Worm (Caenorhabditis elegans): ENCODE data around the gene dct-6.
A peak's percentile ranks its signal among the peaks of the same experiment; 100 is the strongest.

The dct-6 gene

DNA sequence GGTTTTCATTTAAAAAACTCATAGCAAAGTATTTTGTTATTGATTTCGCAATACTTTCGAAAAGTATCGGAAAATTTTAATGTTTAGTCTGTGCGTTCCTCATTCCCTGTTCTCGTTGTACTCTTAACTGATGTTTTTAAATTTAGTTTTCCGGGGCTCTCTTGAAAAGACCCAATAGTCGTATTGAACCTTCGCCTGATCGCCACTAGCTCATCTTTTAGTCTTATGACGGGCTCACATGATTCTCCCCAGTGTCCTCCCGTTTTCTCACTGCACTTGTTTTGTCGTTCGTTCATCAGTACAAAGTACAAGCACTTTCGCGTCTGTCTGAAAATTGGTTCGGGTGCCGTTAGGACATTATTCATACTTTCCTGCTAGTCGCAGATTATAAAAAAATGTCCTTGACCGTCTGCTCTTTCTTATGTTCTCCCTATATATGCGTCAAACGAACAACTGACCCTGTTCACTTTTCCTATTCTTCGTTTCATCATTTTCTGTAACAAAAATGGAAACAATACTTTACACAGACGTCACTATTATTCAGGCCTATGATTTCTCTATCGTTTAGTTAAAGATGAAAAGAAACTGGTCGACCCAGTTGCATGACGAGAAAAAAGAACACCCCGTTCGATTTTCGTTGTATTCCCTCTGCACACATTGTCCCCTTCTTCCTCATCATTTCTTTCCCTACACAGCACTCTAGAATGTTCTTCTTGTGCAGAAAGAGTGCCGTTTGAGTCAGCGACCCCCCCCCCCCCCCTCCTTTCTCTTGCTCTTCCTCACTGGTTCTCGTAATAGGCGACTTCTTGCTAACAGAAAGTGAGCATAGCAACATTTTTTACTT is 26.5 kb upstream of the dct-6 start, which contains the start of gene ubq-1:
Gene ubq-1, plus strand, starts transcription at position 802 of the 844 bp plus-strand sequence.
- TF ChIP-seq dao-5 (tag; optimal IDR thresholded peaks at IDR 0.05) (no peak), W03F9.2 (tag; optimal IDR thresholded peaks at IDR 0.05) (no peak), him-1 (tag; optimal IDR thresholded peaks at IDR 0.05) (no peak)

DNA sequence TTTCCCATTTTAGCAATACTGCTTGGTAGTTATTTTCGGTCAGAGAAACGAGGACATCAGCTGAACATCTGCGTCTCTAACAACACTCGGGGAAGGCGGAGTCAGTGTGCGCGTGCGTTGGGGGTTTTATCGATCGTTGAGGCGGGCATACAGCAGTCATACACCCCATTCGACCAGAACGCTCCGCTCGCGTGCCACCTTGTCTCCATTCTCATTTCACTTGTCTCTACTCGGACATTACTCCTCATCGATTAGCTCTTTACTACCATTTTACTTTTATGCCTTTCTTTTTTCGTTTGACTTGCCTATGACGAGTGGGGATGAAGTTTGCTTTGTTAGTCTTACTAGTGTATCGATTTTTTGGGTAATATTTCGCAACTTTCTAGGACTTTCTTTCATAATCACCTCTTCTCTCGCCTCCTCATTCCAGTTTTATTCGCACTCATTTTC is 25.7 kb upstream of the dct-6 start:
- TF ChIP-seq dao-5 (tag; optimal IDR thresholded peaks at IDR 0.05) (no peak), W03F9.2 (tag; optimal IDR thresholded peaks at IDR 0.05) (peak; percentile 59), him-1 (tag; optimal IDR thresholded peaks at IDR 0.05) (peak; percentile 17)

DNA sequence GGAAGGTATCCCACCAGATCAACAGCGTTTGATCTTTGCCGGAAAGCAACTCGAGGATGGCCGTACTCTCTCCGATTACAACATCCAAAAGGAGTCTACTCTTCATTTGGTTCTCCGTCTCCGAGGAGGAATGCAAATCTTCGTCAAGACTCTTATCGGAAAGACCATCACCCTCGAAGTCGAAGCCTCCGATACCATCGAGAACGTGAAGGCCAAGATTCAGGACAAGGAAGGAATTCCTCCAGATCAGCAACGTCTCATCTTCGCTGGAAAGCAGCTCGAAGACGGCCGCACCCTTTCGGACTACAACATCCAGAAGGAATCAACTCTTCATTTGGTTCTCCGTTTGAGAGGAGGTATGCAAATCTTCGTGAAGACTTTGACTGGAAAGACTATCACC is 24.1 kb upstream of the dct-6 start:
- TF ChIP-seq dao-5 (tag; optimal IDR thresholded peaks at IDR 0.05) (no peak), him-1 (tag; optimal IDR thresholded peaks at IDR 0.05) (no peak), W03F9.2 (tag; optimal IDR thresholded peaks at IDR 0.05) (no peak)

DNA sequence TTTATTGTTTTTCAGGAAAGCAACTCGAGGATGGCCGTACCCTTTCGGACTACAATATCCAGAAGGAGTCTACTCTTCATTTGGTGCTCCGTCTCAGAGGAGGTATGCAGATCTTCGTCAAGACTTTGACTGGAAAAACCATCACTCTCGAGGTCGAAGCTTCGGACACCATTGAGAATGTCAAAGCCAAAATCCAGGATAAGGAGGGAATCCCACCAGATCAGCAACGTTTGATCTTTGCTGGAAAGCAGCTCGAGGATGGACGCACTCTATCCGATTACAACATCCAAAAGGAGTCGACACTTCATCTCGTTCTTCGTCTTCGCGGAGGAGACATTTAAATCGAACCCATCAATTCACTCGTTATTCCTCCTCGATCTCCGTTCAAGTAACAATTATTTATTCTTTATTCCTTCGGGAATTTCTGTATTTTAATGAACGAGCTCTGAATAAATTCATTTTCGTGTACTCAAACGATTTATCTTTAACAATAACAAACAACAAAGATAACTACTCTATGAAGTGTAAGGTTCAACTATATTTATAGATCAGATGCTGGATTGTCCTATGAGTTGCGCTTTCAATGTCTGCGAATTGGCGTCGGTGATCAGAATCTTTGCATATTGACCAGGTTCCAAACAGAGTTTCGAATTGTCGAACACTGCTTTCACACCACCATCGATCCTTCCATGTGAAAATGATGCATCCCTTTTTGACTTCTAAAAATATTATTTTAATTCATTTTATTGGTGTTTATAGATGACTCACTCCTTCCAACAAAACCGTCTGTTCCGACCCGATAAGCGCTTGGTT is 22.6 kb upstream of the dct-6 start:
- TF ChIP-seq W03F9.2 (tag; optimal IDR thresholded peaks at IDR 0.05), result peak; percentile 50
- TF ChIP-seq dao-5 (tag; optimal IDR thresholded peaks at IDR 0.05), result peak; percentile 15
- peak; percentile 45 for TF ChIP-seq him-1 (tag; optimal IDR thresholded peaks at IDR 0.05)

DNA sequence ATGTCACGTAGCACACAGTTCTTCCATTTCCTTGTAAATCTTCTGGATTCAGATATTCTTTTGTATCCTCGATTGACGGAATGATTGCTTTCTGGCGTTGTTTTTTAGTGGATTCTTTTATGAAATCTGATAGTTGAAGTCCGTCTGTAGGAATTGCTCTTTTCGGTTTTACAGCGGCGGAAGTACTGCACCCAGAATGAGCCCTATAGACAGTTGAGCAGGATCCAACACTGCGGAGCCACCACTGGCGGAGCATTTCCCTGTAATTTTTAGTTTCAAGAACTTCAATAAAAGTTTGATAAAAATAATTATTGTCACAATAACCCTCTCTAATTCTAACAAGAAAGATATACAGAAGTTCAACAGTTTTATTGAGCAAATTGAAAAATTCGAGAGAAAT is 20.3 kb upstream of the dct-6 start, which contains the start of gene F25B5.5:
Gene F25B5.5, minus strand, starts transcription at position 260 of the 400 bp plus-strand sequence.
- no peak for TF ChIP-seq dao-5 (tag; optimal IDR thresholded peaks at IDR 0.05)
- TF ChIP-seq W03F9.2 (tag; optimal IDR thresholded peaks at IDR 0.05), result no peak
- no peak for TF ChIP-seq him-1 (tag; optimal IDR thresholded peaks at IDR 0.05)

DNA sequence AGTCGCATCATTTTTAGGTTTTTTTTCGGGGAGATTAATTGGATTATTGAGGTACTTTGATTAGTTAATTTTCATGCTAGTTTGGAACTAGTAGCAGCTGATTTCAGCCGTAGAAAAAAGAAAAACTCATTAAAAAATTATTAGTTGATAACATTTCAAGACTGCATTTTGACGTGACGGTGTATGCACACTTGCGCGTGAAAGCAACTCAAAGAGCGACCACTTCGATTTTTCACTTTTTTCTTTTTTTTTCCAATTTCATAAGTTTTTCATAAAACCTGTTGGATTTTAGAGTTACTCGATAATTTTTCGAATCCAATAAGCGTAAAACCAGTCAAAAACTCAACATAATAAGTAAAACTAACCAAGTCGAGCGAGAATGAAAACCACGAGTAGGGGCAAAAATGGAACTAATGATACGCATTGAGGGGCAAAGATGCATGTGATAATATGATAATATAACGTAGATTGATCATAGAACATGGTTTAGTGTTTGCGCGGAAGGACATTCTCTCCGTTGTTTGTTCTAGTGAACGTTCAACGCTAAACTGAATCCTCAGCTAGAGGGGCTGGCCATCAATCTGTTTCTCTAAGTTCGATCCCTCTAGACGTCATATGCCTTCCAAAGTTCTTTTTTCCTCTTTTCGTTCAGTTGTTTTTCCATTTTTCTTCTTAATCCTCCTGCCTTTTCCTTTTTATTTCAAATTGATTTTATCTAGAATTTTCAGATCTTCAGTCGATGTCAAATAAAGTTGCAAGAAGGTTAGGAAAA is 17.9 kb upstream of the dct-6 start, which contains the start of the genes F25B5.6 and F25B5.3:
Gene F25B5.6, minus strand, starts transcription at position 572 of the 772 bp plus-strand sequence.
Gene F25B5.3, plus strand, starts transcription at position 722 of the 772 bp plus-strand sequence.
- TF ChIP-seq him-1 (tag; optimal IDR thresholded peaks at IDR 0.05), result no peak
- TF ChIP-seq W03F9.2 (tag; optimal IDR thresholded peaks at IDR 0.05), result no peak
- no peak for TF ChIP-seq dao-5 (tag; optimal IDR thresholded peaks at IDR 0.05)

DNA sequence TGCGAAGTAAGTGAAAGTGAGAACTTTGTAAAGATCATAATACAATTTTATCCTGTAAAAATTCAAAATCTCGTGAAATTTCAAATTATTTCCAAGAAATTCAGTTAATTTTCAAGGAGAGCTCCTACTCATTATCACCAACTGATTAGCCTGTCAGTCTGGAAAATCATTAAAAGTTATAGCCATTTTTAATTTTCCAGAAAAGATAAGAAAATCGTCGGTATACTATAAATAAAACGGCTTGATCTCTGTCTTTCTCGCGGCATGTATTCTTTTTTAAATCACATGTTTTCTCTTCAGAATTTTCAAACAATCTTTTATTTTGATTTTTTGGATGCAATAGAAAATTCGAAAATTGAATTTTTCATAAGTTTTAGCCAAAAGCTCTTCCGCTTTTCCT is 17.2 kb upstream of the dct-6 start:
- TF ChIP-seq W03F9.2 (tag; optimal IDR thresholded peaks at IDR 0.05) (no peak), dao-5 (tag; optimal IDR thresholded peaks at IDR 0.05) (no peak), him-1 (tag; optimal IDR thresholded peaks at IDR 0.05) (no peak)

DNA sequence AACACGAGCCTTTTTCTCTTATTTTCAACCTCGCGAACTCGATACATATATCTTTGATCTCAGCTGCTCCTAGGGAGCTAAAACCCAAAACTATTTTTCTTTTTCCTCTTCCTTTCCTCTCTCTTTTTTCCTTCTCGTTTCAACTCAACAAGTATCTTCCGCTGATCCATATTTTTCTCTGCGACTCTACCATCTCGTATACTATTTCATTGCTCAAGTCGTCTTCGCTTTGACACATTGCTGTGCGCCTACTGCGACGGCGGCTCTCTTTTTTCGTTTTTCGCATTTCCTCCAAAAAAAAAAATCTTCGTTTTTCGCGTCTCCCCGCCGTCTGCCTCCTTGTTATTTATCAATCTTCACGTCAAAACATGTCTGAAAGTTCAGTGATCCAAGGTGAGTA is 16.4 kb upstream of the dct-6 start:
- TF ChIP-seq him-1 (tag; optimal IDR thresholded peaks at IDR 0.05) (no peak), W03F9.2 (tag; optimal IDR thresholded peaks at IDR 0.05) (no peak), dao-5 (tag; optimal IDR thresholded peaks at IDR 0.05) (no peak)

DNA sequence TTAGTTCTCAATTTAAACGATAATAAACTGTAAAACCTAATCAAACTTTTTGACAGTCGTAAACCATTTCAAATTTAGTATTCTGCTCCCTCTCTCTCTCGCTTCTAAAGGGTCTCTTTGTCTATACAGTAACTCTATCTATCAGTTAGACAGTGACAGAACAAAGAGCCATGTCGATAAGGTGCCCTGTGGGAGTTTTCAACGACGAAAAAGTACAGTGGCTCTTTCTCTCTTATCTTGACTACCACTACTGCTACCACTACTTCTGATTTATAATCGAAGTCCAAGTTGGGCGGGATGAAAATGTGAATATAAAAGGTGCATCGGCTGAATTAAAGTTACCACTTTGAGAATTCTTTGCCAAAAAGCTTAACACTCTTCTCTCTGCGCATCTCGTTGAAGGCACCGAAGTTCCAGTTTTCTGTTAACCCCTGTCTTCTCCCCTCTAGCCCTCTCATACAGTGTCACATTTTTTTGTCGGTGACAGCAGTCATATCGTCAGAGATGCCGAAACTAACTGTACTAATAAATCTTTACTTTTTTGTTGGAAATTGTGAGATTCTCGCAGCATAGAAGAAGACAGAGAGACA is 15.4 kb upstream of the dct-6 start:
- no peak for TF ChIP-seq him-1 (tag; optimal IDR thresholded peaks at IDR 0.05)
- TF ChIP-seq dao-5 (tag; optimal IDR thresholded peaks at IDR 0.05), result no peak
- no peak for TF ChIP-seq W03F9.2 (tag; optimal IDR thresholded peaks at IDR 0.05)

DNA sequence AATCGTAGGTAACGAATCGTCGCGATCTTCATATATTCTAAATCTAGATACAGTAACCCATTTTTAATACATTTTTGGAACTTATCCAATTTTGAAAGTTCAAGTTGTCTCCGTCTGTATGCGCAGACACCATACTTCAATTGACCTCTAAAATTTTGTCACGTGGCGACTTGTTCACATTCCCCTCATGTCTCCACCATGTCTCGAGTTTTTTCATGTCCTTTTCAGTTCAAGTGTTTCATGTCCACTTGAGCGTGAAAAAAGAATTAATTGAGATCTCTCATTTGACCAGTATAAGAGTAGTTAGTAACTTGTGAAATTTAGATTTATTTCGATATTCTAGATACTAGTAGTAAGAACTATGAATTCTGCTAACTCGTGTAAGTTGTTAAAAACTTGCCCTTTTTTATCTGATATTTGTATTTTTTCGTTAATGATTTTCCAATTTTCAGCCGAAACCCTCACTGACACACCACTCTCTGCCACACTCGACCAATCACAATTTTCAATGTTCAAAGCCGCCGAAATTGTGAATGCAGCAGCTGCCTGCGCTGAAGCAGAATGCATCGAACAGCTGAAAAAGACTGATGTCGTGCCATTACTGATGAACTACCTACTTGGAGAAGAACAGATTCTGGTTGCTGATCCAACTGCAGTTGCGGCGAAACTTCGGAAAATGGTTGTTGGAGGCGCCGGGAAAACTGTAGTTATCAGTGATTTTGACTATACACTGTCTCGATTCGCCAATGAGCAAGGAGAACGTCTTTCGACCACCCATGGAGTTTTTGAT is 14.4 kb upstream of the dct-6 start:
- TF ChIP-seq him-1 (tag; optimal IDR thresholded peaks at IDR 0.05) (no peak), dao-5 (tag; optimal IDR thresholded peaks at IDR 0.05) (no peak)

DNA sequence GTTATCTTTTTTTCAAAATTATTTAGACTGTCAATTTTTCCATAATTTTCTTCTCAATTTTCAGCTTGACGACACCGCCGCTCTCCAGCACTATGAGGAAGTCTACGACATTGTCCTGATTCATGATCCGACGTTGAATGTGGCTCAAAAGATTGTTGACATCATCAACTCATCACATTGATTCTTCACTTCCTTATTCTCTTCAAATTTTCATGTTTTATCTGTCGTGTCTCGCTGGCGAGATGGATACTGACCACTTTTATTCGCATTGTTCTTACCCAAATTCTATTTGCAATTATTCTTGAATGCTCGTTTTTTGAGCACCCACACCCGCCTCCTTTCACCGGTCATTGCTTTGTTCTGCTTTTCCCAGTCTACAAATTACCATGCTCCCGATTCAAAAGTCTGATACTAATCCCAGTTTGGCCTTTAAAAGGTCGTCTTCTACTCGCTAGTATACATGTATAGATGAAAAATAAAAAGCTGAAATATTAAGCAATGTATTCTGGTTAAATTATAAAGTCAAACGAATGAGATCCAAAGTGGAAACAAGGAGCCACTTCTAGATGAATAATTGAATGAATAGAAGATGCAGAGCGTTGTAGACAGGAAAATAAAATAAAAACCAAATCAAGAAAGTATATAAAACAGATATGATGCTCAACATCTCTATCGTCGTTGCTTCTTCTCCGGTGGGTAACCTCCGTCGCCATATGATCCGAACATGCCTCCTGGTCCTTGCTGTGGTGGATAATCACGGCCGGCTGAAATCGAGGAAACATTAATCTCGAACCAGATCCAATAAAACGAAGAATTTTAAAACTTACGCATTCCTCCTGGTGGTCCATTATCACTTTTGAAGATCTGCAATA is 12.9 kb upstream of the dct-6 start:
- no peak for TF ChIP-seq him-1 (tag; optimal IDR thresholded peaks at IDR 0.05)
- TF ChIP-seq W03F9.2 (tag; optimal IDR thresholded peaks at IDR 0.05), result no peak
- TF ChIP-seq dao-5 (tag; optimal IDR thresholded peaks at IDR 0.05), result no peak
